Worm (Caenorhabditis elegans) whole organism, L4/young adult: ENCODE measurements around the gene T23B12.6.

Experiments used
- W03F9.2 ChIP-seq: fragments of 150-350 bp; optimal IDR thresholded peaks from 2 replicates; lab custom pipeline; 2014; ENCODE audit warnings: missing biosample characterization, missing genetic modification characterization
- dao-5 ChIP-seq: sonication (generic microtip); optimal IDR thresholded peaks from 2 replicates; lab custom pipeline; 2016; ENCODE audit warnings: missing genotype, missing genetic modification characterization, moderate library complexity, missing compliant biosample characterization
- him-1 ChIP-seq: sonication (generic microtip); optimal IDR thresholded peaks from 2 replicates; lab custom pipeline; 2016; ENCODE audit warnings: missing genotype, missing genetic modification reagents, missing genetic modification characterization, missing compliant biosample characterization

DNA sequence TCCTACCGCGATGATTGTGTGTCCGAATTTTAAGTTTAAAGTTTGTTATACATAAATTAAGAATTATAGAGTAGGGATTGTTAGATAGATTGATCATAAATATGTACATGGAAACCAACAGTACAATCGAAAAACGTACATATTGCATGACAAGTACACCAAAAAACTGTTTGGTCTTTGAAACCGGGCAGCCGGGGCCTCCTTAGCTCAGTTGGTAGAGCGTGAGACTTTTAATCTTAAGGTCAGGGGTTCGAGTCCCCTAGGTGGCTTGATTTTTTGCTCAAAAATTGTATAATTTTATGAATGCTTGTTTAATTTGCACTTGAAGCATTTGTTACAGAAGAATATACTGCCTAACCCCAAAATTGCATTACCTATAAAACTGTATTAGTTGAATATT is 34.9 kb upstream of the T23B12.6 start:
- TF ChIP-seq him-1 (tag; lab: Kevin White, UChicago) (no peak), W03F9.2 (tag; lab: Kevin White, UChicago) (no peak), dao-5 (tag; lab: Kevin White, UChicago) (no peak)
